Worm (Caenorhabditis elegans): ENCODE data around the gene math-40.

DNA sequence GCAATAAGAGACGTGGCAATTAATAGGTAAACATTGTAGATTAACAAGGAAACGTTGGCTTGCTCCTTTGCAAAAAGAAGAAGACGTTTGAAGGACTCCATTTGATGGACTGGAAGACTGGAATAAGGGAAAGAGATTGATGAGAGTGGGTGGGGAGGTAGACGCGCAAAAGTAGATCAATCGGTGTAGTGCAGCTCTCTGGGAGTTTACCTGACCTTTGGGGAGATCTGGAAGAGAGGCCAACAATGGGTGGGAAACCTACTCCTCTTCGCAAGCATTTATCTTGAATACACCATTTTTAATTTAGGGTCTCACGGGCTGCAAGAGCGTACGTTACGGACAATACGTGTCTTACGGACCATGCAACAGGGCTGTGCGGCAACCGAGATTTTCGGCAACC lies 24.1 kb upstream of the math-40 start, which contains the start of gene C08F1.12:
- no peak for TF ChIP-seq lsy-2 (tag; optimal IDR thresholded peaks at IDR 0.05)
- TF ChIP-seq fos-1 (tag; optimal IDR thresholded peaks at IDR 0.05): no peak
